Worm (Caenorhabditis elegans) whole organism, midembryonic: Measurements from ENCODE around the gene clec-50.
A peak's percentile ranks its signal among the peaks of the same experiment; 100 is the strongest.

Experiments
- T22C8.4 ChIP-seq: fragments of 200-800 bp; sonication (Bioruptor generic); IDR thresholded peaks from 2 replicates; pipeline ENCODE4 v1.3.6; 2022; ENCODE audit warnings: missing genetic modification characterization, missing compliant biosample characterization
- cog-1 ChIP-seq: sonication (generic microtip); optimal IDR thresholded peaks from 2 replicates; lab custom pipeline; 2016; ENCODE audit warnings: missing genetic modification characterization, missing compliant biosample characterization
- flt-1 ChIP-seq: fragments of 200-800 bp; sonication (Bioruptor generic); IDR thresholded peaks from 2 replicates; pipeline ENCODE4 v1.3.6; 2022; ENCODE audit warnings: missing genetic modification characterization, missing compliant biosample characterization
- tab-1 ChIP-seq: fragments of 200-800 bp; sonication (Bioruptor generic); IDR thresholded peaks from 2 replicates; pipeline ENCODE4 v1.3.6; 2022; ENCODE audit warnings: missing genetic modification characterization, missing compliant biosample characterization

ce11 chrV:19722881-19723280, 32.3 kb downstream of the clec-50 start:
- TF ChIP-seq flt-1 (GFP tag; lab: Robert Waterston, UW) (peak; percentile 93), cog-1 (no peak), tab-1 (GFP tag; lab: Robert Waterston, UW) (peak; percentile 85), T22C8.4 (peak; percentile 72)
